Worm (Caenorhabditis elegans) whole organism, mixed stage, embryonic: Measurements from ENCODE around the gene Y66C5A.1.

ENCODE experiments used
- bed-3 ChIP-seq: fragments of 200-800 bp; sonication (Bioruptor generic); optimal IDR thresholded peaks from 3 replicates; lab custom pipeline; 2018; ENCODE audit warnings: mild to moderate bottlenecking, missing genetic modification characterization, moderate library complexity, missing compliant biosample characterization
- ceh-39 ChIP-seq: fragments of 150-350 bp; optimal IDR thresholded peaks from 2 replicates; lab custom pipeline; 2014; ENCODE audit warnings: missing biosample characterization, missing genetic modification characterization
- ceh-43 ChIP-seq: fragments of 200-800 bp; sonication (Bioruptor generic); optimal IDR thresholded peaks from 2 replicates; lab custom pipeline; 2018; ENCODE audit warnings: mild to moderate bottlenecking, missing genetic modification characterization, moderate library complexity, missing compliant biosample characterization
- ceh-83 ChIP-seq: fragments of 200-800 bp; sonication (Bioruptor generic); optimal IDR thresholded peaks from 2 replicates; lab custom pipeline; 2018; ENCODE audit warnings: mild to moderate bottlenecking, missing genetic modification characterization, missing compliant biosample characterization
- ces-1 ChIP-seq: fragments of 150-350 bp; optimal IDR thresholded peaks from 2 replicates; lab custom pipeline; 2014; ENCODE audit warnings: missing biosample characterization, missing genetic modification reagents, missing genetic modification characterization
- cnd-1 ChIP-seq: fragments of 200-800 bp; sonication (Bioruptor generic); optimal IDR thresholded peaks from 2 replicates; lab custom pipeline; 2018; ENCODE audit warnings: mild to moderate bottlenecking, missing genetic modification characterization, missing compliant biosample characterization
- elt-1 ChIP-seq: sonication (generic microtip); optimal IDR thresholded peaks from 2 replicates; lab custom pipeline; 2017; ENCODE audit warnings: missing genetic modification characterization, mild to moderate bottlenecking, missing compliant biosample characterization, antibody characterized with exemption, moderate library complexity, borderline replicate concordance; ENCODE audit not compliant: insufficient read depth
- ham-2 ChIP-seq: fragments of 200-800 bp; sonication (Bioruptor generic); optimal IDR thresholded peaks from 2 replicates; lab custom pipeline; 2018; ENCODE audit warnings: mild to moderate bottlenecking, missing genetic modification characterization, missing compliant biosample characterization
- hlh-1 ChIP-seq: fragments of 150-350 bp; optimal IDR thresholded peaks from 2 replicates; lab custom pipeline; 2014; ENCODE audit warnings: missing biosample characterization, missing genetic modification reagents, missing genetic modification characterization
- lin-13 ChIP-seq: fragments of 150-350 bp; optimal IDR thresholded peaks from 2 replicates; lab custom pipeline; 2014; ENCODE audit warnings: missing biosample characterization, missing genetic modification characterization
- lin-32 ChIP-seq: fragments of 200-800 bp; sonication (Bioruptor generic); optimal IDR thresholded peaks from 2 replicates; lab custom pipeline; 2018; ENCODE audit warnings: mild to moderate bottlenecking, missing genetic modification characterization, missing compliant biosample characterization
- lsy-2 ChIP-seq: fragments of 150-350 bp; optimal IDR thresholded peaks from 2 replicates; lab custom pipeline; 2014; ENCODE audit warnings: missing biosample characterization, missing genetic modification characterization
- mab-5 ChIP-seq: fragments of 150-350 bp; optimal IDR thresholded peaks from 2 replicates; lab custom pipeline; 2014; ENCODE audit warnings: missing biosample characterization, missing genetic modification characterization
- nhr-12 ChIP-seq: fragments of 150-350 bp; optimal IDR thresholded peaks from 2 replicates; lab custom pipeline; 2014; ENCODE audit warnings: missing biosample characterization, missing genetic modification characterization
- nhr-2 ChIP-seq: fragments of 150-350 bp; optimal IDR thresholded peaks from 2 replicates; lab custom pipeline; 2014; ENCODE audit warnings: missing biosample characterization, missing genetic modification characterization
- nhr-237 ChIP-seq: fragments of 150-350 bp; optimal IDR thresholded peaks from 2 replicates; lab custom pipeline; 2014; ENCODE audit warnings: missing biosample characterization, missing genetic modification characterization
- nhr-76 ChIP-seq: sonication (generic microtip); optimal IDR thresholded peaks from 2 replicates; lab custom pipeline; 2017; ENCODE audit warnings: missing biosample characterization, missing genetic modification characterization
- pha-4 ChIP-seq: fragments of 150-350 bp; optimal IDR thresholded peaks from 2 replicates; lab custom pipeline; 2018; ENCODE audit warnings: missing biosample characterization, missing genetic modification reagents, missing genetic modification characterization
- sem-2 ChIP-seq: fragments of 200-800 bp; sonication (Bioruptor generic); optimal IDR thresholded peaks from 2 replicates; lab custom pipeline; 2018; ENCODE audit warnings: mild to moderate bottlenecking, missing genetic modification characterization, missing compliant biosample characterization
- tbx-8 ChIP-seq: fragments of 200-800 bp; sonication (Bioruptor generic); optimal IDR thresholded peaks from 2 replicates; lab custom pipeline; 2018; ENCODE audit warnings: mild to moderate bottlenecking, missing genetic modification characterization, moderate library complexity, missing compliant biosample characterization
- unc-120 ChIP-seq: sonication (generic microtip); optimal IDR thresholded peaks from 2 replicates; lab custom pipeline; 2017; ENCODE audit warnings: missing genetic modification characterization, missing compliant biosample characterization; ENCODE audit not compliant: poor library complexity, severe bottlenecking
- unc-39 ChIP-seq: fragments of 150-350 bp; optimal IDR thresholded peaks from 2 replicates; lab custom pipeline; 2014; ENCODE audit warnings: missing biosample characterization, missing genetic modification characterization
- unc-62 ChIP-seq: fragments of 150-350 bp; optimal IDR thresholded peaks from 2 replicates; lab custom pipeline; 2014; ENCODE audit warnings: missing biosample characterization, missing genetic modification reagents, missing genetic modification characterization
- zip-8 ChIP-seq: fragments of 150-350 bp; optimal IDR thresholded peaks from 2 replicates; lab custom pipeline; 2014; ENCODE audit warnings: missing biosample characterization, missing genetic modification characterization

Gene Y66C5A.1

ce11 chrX:14503282-14503681 lies 48.0 kb upstream of the Y66C5A.1 start:
- TF ChIP-seq nhr-2 (tag; lab: Kevin White, UChicago) (peak; percentile 46), zip-8 (tag; lab: Kevin White, UChicago) (no peak), lin-13 (peak; percentile 17), hlh-1 (tag; lab: Kevin White, UChicago) (peak; percentile 96), nhr-76 (tag; lab: Kevin White, UChicago) (no peak), unc-62 (GFP tag; lab: Kevin White, UChicago) (peak; percentile 90)

ce11 chrX:14502116-14502587 lies 46.8 kb upstream of the Y66C5A.1 start:
- TF ChIP-seq sem-2 = no peak
- peak; percentile 48 for TF ChIP-seq unc-62 (GFP tag; lab: Kevin White, UChicago)
- TF ChIP-seq ces-1 (GFP tag; lab: Kevin White, UChicago) = no peak
- TF ChIP-seq nhr-76 (tag; lab: Kevin White, UChicago) = no peak

DNA sequence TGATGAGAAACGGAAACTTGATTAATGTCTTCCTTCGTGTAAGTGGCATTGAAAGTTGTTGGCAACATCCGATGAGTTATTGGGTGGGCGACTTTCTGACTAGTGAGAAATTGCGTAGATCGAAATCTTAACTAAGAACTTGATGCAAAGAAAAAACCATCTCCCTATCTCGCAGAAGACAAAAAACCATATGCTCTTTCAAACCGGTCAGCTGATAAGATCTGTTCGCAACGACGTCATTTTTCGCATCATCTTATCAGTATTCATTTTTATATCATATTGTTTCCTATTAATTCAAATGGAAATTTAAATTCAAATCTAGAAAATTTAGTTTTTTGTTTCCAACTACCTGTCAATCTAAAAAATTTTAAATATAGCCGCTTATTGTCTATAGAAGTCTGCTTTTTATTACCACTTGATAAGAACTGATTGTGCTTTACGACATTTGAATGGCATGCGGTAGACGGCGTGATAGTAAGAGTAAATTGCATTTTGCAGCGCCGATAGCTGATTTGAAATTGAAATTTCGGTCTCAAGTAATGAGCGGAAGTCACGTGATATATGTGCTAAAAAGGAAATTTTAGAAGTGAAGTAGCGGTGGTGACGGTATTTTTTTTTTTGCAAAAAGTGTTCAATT lies 45.2 kb upstream of the Y66C5A.1 start:
- TF ChIP-seq bed-3 (GFP tag; lab: Kevin White, UChicago) = no peak
- no peak for TF ChIP-seq nhr-12 (tag; lab: Kevin White, UChicago)
- TF ChIP-seq ham-2 = no peak
- TF ChIP-seq unc-62 (GFP tag; lab: Kevin White, UChicago) = no peak
- no peak for TF ChIP-seq hlh-1 (tag; lab: Kevin White, UChicago)
- no peak for TF ChIP-seq tbx-8 (GFP tag; lab: Kevin White, UChicago)
- TF ChIP-seq sem-2 = no peak
- no peak for TF ChIP-seq cnd-1 (tag; lab: Kevin White, UChicago)
- TF ChIP-seq lsy-2 (tag; lab: Kevin White, UChicago) = no peak
- TF ChIP-seq pha-4 (tag; lab: Kevin White, UChicago) = no peak
- no peak for TF ChIP-seq elt-1 (tag; lab: Kevin White, UChicago)
- no peak for TF ChIP-seq ceh-43 (GFP tag; lab: Kevin White, UChicago)
- TF ChIP-seq unc-120 (tag; lab: Kevin White, UChicago) = no peak
- TF ChIP-seq, all 35 proteins: peak for 0

- no peak for TF ChIP-seq lin-13
- TF ChIP-seq ceh-83 (GFP tag; lab: Kevin White, UChicago) = no peak
- TF ChIP-seq ceh-39 (tag; lab: Kevin White, UChicago) = no peak
- TF ChIP-seq zip-8 (tag; lab: Kevin White, UChicago) = no peak
- TF ChIP-seq lin-32 (GFP tag; lab: Kevin White, UChicago) = no peak
- TF ChIP-seq sem-2 = no peak
- TF ChIP-seq nhr-76 (tag; lab: Kevin White, UChicago) = no peak
- no peak for TF ChIP-seq mab-5 (tag; lab: Kevin White, UChicago)
These were observed 44.6 kb upstream of the Y66C5A.1 start for ce11 chrX:14499830-14500409.

- TF ChIP-seq sem-2 = no peak
- TF ChIP-seq hlh-1 (tag; lab: Kevin White, UChicago) = peak; percentile 49
These were observed 41.2 kb upstream of the Y66C5A.1 start for ce11 chrX:14496545-14496944.

DNA sequence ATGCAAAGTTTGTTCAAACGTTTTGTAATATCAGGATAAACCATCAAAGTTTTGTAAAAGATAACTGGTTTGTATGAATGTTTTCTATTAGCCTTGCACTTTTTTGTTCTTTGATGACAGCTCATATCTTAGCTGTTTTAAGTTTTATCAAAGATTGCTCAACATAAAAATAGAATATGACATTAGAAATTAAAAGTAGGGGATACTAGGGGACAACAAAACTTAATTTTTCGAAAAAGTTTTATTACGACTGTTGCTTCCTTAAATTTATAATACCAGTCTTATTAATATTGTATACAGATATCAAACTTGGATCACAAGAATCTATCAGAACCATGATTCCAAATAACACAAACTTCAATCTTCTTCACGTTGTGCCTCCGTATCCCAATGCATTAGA lies 40.5 kb upstream of the Y66C5A.1 start, which contains the start of gene ztf-14:
TSS of gene ztf-14 (plus strand) at position 301 of the 400 bp plus-strand sequence.
- TF ChIP-seq ces-1 (GFP tag; lab: Kevin White, UChicago) (no peak), elt-1 (tag; lab: Kevin White, UChicago) (no peak), ham-2 (no peak), nhr-237 (tag; lab: Kevin White, UChicago) (no peak), hlh-1 (tag; lab: Kevin White, UChicago) (no peak), unc-39 (no peak)

ce11 chrX:14495075-14495474 lies 39.8 kb upstream of the Y66C5A.1 start:
- no peak for TF ChIP-seq nhr-76 (tag; lab: Kevin White, UChicago)
